Worm (Caenorhabditis elegans): ENCODE data around the gene F14D7.6.

- no peak for TF ChIP-seq lsy-2 (tag; optimal IDR thresholded peaks at IDR 0.05)
- no peak for TF ChIP-seq tbx-8 (GFP tag; optimal IDR thresholded peaks at IDR 0.05)
These were observed 15.4 kb upstream of the F14D7.6 start, which contains the start of gene F40G12.11 for ce11 chrV:14285803-14286202.
